Worm (Caenorhabditis elegans) whole organism, young adult: Measurements from ENCODE around the gene F54D12.9.
A peak's percentile ranks its signal among the peaks of the same experiment; 100 is the strongest.

Source experiments
- B0019.2 ChIP-seq: fragments of 200-800 bp; sonication (Bioruptor generic); conservative IDR thresholded peaks from 2 replicates; pipeline ENCODE4 v1.3.6; 2022; ENCODE audit warnings: missing genetic modification reagents, missing genetic modification characterization, missing compliant biosample characterization
- B0336.3 ChIP-seq: fragments of 200-800 bp; sonication (Bioruptor generic); IDR thresholded peaks from 2 replicates; pipeline ENCODE4 v1.3.6; 2022; ENCODE audit warnings: missing genetic modification characterization, missing compliant biosample characterization
- C06A6.2 ChIP-seq: fragments of 200-800 bp; sonication (Bioruptor generic); conservative IDR thresholded peaks from 2 replicates; pipeline ENCODE4 v1.3.6; 2022; ENCODE audit warnings: missing genetic modification characterization, missing compliant biosample characterization
- F33H1.4 ChIP-seq: fragments of 200-800 bp; sonication (Bioruptor generic); IDR thresholded peaks from 2 replicates; pipeline ENCODE4 v1.3.6; 2022; ENCODE audit warnings: missing genetic modification reagents, missing genetic modification characterization, missing compliant biosample characterization
- F37B4.10 ChIP-seq: fragments of 200-800 bp; sonication (Bioruptor generic); IDR thresholded peaks from 2 replicates; pipeline ENCODE4 v1.3.6; 2022; ENCODE audit warnings: missing genetic modification characterization, missing compliant biosample characterization
- F55B11.4 ChIP-seq: sonication (generic microtip); optimal IDR thresholded peaks from 2 replicates; lab custom pipeline; 2016; ENCODE audit warnings: missing compliant biosample characterization, missing genetic modification characterization, borderline replicate concordance; ENCODE audit not compliant: insufficient read depth
- T07F8.4 ChIP-seq: sonication (generic microtip); optimal IDR thresholded peaks from 2 replicates; lab custom pipeline; 2016; ENCODE audit warnings: mild to moderate bottlenecking, missing genetic modification characterization, moderate library complexity, missing compliant biosample characterization
- Y53F4B.3 ChIP-seq: fragments of 200-800 bp; sonication (Bioruptor generic); IDR thresholded peaks from 2 replicates; pipeline ENCODE4 v1.3.6; 2022; ENCODE audit warnings: missing genetic modification reagents, missing genetic modification characterization, missing compliant biosample characterization
- Y53G8AR.9 ChIP-seq: fragments of 200-800 bp; sonication (Bioruptor generic); conservative IDR thresholded peaks from 2 replicates; pipeline ENCODE4 v1.3.6; 2022; ENCODE audit warnings: missing genetic modification reagents, missing genetic modification characterization, missing compliant biosample characterization
- Y67H2A.10 ChIP-seq: fragments of 200-800 bp; sonication (Bioruptor generic); conservative IDR thresholded peaks from 2 replicates; pipeline ENCODE4 v1.3.6; 2022; ENCODE audit warnings: missing genetic modification reagents, missing genetic modification characterization, missing compliant biosample characterization
- Y95B8A.8 ChIP-seq: fragments of 200-800 bp; sonication (Bioruptor generic); IDR thresholded peaks from 2 replicates; pipeline ENCODE4 v1.3.6; 2022; ENCODE audit warnings: missing genetic modification reagents, missing genetic modification characterization, missing compliant biosample characterization
- ZK185.1 ChIP-seq: sonication (generic microtip); optimal IDR thresholded peaks from 2 replicates; lab custom pipeline; 2016; ENCODE audit warnings: mild to moderate bottlenecking, missing genetic modification characterization, missing compliant biosample characterization; ENCODE audit not compliant: poor library complexity, severe bottlenecking
- atf-7 ChIP-seq: sonication (generic microtip); optimal IDR thresholded peaks from 2 replicates; lab custom pipeline; 2017; ENCODE audit warnings: mild to moderate bottlenecking, missing genetic modification characterization, missing compliant biosample characterization
- attf-6 ChIP-seq: fragments of 200-800 bp; sonication (Bioruptor generic); IDR thresholded peaks from 2 replicates; pipeline ENCODE4 v1.3.6; 2022; ENCODE audit warnings: missing genetic modification reagents, missing genetic modification characterization, missing compliant biosample characterization
- ceh-100 ChIP-seq: fragments of 200-800 bp; sonication (Bioruptor generic); IDR thresholded peaks from 2 replicates; pipeline ENCODE4 v1.3.6; 2022; ENCODE audit warnings: missing genetic modification reagents, missing genetic modification characterization, missing compliant biosample characterization
- chd-7 ChIP-seq: sonication (generic microtip); optimal IDR thresholded peaks from 2 replicates; lab custom pipeline; 2016; ENCODE audit warnings: mild to moderate bottlenecking, missing genetic modification characterization, moderate library complexity, missing compliant biosample characterization
- dox-1 ChIP-seq: fragments of 200-800 bp; sonication (Bioruptor generic); IDR thresholded peaks from 2 replicates; pipeline ENCODE4 v1.3.6; 2022; ENCODE audit warnings: missing genetic modification reagents, missing genetic modification characterization, missing compliant biosample characterization
- dpl-1 ChIP-seq: fragments of 150-350 bp; optimal IDR thresholded peaks from 2 replicates; lab custom pipeline; 2014; ENCODE audit warnings: missing biosample characterization, missing genetic modification reagents, missing genetic modification characterization
- efl-1 ChIP-seq: fragments of 150-350 bp; optimal IDR thresholded peaks from 2 replicates; lab custom pipeline; 2014; ENCODE audit warnings: missing biosample characterization, missing genetic modification reagents, missing genetic modification characterization
- fkh-3 ChIP-seq: sonication (generic microtip); optimal IDR thresholded peaks from 2 replicates; lab custom pipeline; 2016; ENCODE audit warnings: mild to moderate bottlenecking, missing genetic modification characterization, missing compliant biosample characterization
- gei-17 ChIP-seq: fragments of 200-800 bp; sonication (Bioruptor generic); optimal IDR thresholded peaks from 2 replicates; lab custom pipeline; 2018; ENCODE audit warnings: mild to moderate bottlenecking, missing genetic modification characterization, missing compliant biosample characterization
- him-1 ChIP-seq: sonication (generic microtip); optimal IDR thresholded peaks from 2 replicates; lab custom pipeline; 2016; ENCODE audit warnings: missing genotype, missing genetic modification reagents, missing genetic modification characterization, missing compliant biosample characterization
- lin-26 ChIP-seq: fragments of 200-800 bp; sonication (Bioruptor generic); IDR thresholded peaks from 2 replicates; pipeline ENCODE4 v1.3.6; 2022; ENCODE audit warnings: missing genetic modification reagents, missing genetic modification characterization, missing compliant biosample characterization
- lin-54 ChIP-seq: fragments of 200-800 bp; sonication (Bioruptor generic); optimal IDR thresholded peaks from 2 replicates; lab custom pipeline; 2018; ENCODE audit warnings: mild to moderate bottlenecking, missing genetic modification characterization, missing compliant biosample characterization
- lir-1 ChIP-seq: fragments of 200-800 bp; sonication (Bioruptor generic); conservative IDR thresholded peaks from 2 replicates; pipeline ENCODE4 v1.3.6; 2022; ENCODE audit warnings: missing genetic modification reagents, missing genetic modification characterization, missing compliant biosample characterization
- madf-10 ChIP-seq: sonication (generic microtip); optimal IDR thresholded peaks from 2 replicates; lab custom pipeline; 2016; ENCODE audit warnings: mild to moderate bottlenecking, missing genetic modification characterization, missing compliant biosample characterization
- madf-3 ChIP-seq: fragments of 200-800 bp; sonication (Bioruptor generic); IDR thresholded peaks from 2 replicates; pipeline ENCODE4 v1.3.6; 2022; ENCODE audit warnings: missing genetic modification reagents, missing genetic modification characterization, missing compliant biosample characterization
- mxl-1 ChIP-seq: sonication (generic microtip); optimal IDR thresholded peaks from 2 replicates; lab custom pipeline; 2016; ENCODE audit warnings: missing genetic modification characterization, missing compliant biosample characterization
- pbrm-1 ChIP-seq: fragments of 200-800 bp; sonication (Bioruptor generic); IDR thresholded peaks from 2 replicates; pipeline ENCODE4 v1.3.6; 2022; ENCODE audit warnings: missing genetic modification reagents, missing genetic modification characterization, missing compliant biosample characterization
- sdz-38 ChIP-seq: sonication (generic microtip); optimal IDR thresholded peaks from 2 replicates; lab custom pipeline; 2016; ENCODE audit warnings: missing genotype, missing genetic modification characterization, missing compliant biosample characterization
- snpc-1.1 ChIP-seq: sonication (generic microtip); optimal IDR thresholded peaks from 2 replicates; lab custom pipeline; 2017; ENCODE audit warnings: missing genetic modification characterization, mild to moderate bottlenecking, missing compliant biosample characterization, antibody characterized with exemption, moderate library complexity, missing genotype, missing genetic modification reagents; ENCODE audit not compliant: insufficient read depth
- snpc-3.4 ChIP-seq: sonication (generic microtip); optimal IDR thresholded peaks from 2 replicates; lab custom pipeline; 2017; ENCODE audit warnings: missing genetic modification characterization, mild to moderate bottlenecking, missing compliant biosample characterization, antibody characterized with exemption, moderate library complexity, missing genotype, missing genetic modification reagents
- snpc-4 ChIP-seq, 5 experiments: fragments of 150-350 bp in 1 of 5; sonication (generic microtip) in 4 of 5; optimal IDR thresholded peaks; 2 replicates each; lab custom pipeline; 2014 to 2018; ENCODE audit warnings: missing genetic modification characterization in 5 of 5, missing biosample characterization in 3 of 5, antibody characterized with exemption in 2 of 5, mild to moderate bottlenecking in 2 of 5, missing compliant biosample characterization in 2 of 5, missing genotype in 2 of 5, moderate library complexity in 2 of 5, missing genetic modification reagents in 1 of 5
- sptf-2 ChIP-seq: fragments of 200-800 bp; sonication (Bioruptor generic); optimal IDR thresholded peaks from 2 replicates; lab custom pipeline; 2018; ENCODE audit warnings: mild to moderate bottlenecking, missing genetic modification characterization, missing compliant biosample characterization
- unc-62 ChIP-seq: fragments of 150-350 bp; optimal IDR thresholded peaks from 2 replicates; lab custom pipeline; 2014; ENCODE audit warnings: missing biosample characterization, missing genetic modification reagents, missing genetic modification characterization
- zfh-2 ChIP-seq: fragments of 200-800 bp; sonication (Bioruptor generic); conservative IDR thresholded peaks from 2 replicates; pipeline ENCODE4 v1.3.6; 2022; ENCODE audit warnings: missing genetic modification reagents, missing genetic modification characterization, missing compliant biosample characterization

F54D12.9 gene

DNA sequence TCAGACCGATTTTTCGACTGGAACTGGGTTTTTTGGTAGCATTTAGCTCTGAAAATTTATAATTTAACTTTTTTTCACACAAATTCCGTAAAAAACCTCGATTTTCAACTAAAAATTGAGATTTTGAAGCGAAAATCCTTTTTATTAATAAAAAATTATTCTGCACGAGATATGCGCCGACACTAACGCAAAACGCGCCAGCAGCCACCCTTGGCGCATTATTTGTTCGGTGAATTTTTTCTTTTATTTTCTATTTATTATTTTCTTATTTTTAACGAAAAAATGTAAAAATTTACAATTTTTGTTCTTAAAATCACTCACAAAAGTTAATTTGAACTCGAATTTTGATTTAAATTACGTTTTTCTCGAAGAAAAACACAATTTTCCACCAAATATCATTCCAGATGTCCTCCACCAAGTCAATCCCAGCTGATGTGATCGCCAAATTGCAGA lies 20.7 kb upstream of the F54D12.9 start, which contains the start of gene Y51H7C.7 (continued):
- TF ChIP-seq chd-7 (tag; lab: Kevin White, UChicago) (no peak), T07F8.4 (no peak), madf-3 (GFP tag; lab: Robert Waterston, UW) (no peak), pbrm-1 (GFP tag; lab: Robert Waterston, UW) (peak; percentile 34; the same call in 1 of the 2 replicates), dpl-1 (GFP tag; lab: Kevin White, UChicago) (no peak), snpc-3.4 (peak; percentile 22), snpc-1.1 (tag; lab: Kevin White, UChicago) (no peak), ceh-100 (no peak), F33H1.4 (GFP tag; lab: Robert Waterston, UW) (peak; percentile 15; the same call in 1 of the 2 replicates), F37B4.10 (GFP tag; lab: Robert Waterston, UW) (no peak), snpc-4 (GFP tag; optimal IDR thresholded peaks at IDR 0.05; lab: Kevin White, UChicago) (no peak), snpc-4 (tag; optimal IDR thresholded peaks at IDR 0.05; lab: Kevin White, UChicago) (no peak), madf-10 (tag; lab: Kevin White, UChicago) (no peak), efl-1 (no peak), dox-1 (GFP tag; lab: Robert Waterston, UW) (no peak; the same call in 1 of the 2 replicates), mxl-1 (tag; lab: Kevin White, UChicago) (no peak)

DNA sequence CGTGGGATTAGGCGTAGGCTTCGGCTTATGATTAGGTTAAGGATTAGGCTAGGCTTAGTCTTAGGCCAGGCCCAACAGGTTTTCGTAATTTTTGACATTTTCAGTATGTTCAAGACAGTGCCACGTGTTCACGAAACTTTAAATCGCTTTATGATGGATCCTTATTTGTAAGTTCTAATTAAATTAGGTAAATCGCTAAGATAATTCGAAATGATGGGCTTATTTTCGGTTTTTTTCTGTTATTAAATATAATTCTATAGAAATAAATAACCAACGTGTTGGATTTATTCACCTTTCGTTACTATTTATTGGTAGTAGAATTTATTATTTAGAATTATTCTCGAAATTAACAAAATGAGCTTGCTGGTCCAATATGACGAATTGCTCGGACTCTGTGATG lies 20.0 kb upstream of the F54D12.9 start, which contains the start of gene Y51H7C.8:
Gene Y51H7C.8, plus strand, starts transcription at position 301 of the 400 bp plus-strand sequence.
- no peak for TF ChIP-seq Y95B8A.8 (GFP tag; lab: Robert Waterston, UW)
- no peak for TF ChIP-seq pbrm-1 (GFP tag; lab: Robert Waterston, UW)
- no peak for TF ChIP-seq lin-26 (GFP tag; lab: Robert Waterston, UW)
- no peak for TF ChIP-seq gei-17 (GFP tag; lab: Kevin White, UChicago)
- no peak for TF ChIP-seq atf-7 (tag; lab: Kevin White, UChicago)
- TF ChIP-seq sdz-38 (tag; lab: Kevin White, UChicago) = no peak
- TF ChIP-seq unc-62 = no peak
- no peak for TF ChIP-seq sptf-2 (GFP tag; lab: Kevin White, UChicago)
- TF ChIP-seq B0336.3 (GFP tag; lab: Robert Waterston, UW) = no peak
- TF ChIP-seq F55B11.4 = no peak
- no peak for TF ChIP-seq Y53G8AR.9 (GFP tag; lab: Robert Waterston, UW)
- no peak for TF ChIP-seq ZK185.1
- TF ChIP-seq C06A6.2 (GFP tag; lab: Robert Waterston, UW) = no peak
- no peak for TF ChIP-seq mxl-1 (tag; lab: Kevin White, UChicago)
- TF ChIP-seq fkh-3 = no peak
- no peak for TF ChIP-seq zfh-2 (GFP tag; lab: Robert Waterston, UW)
- TF ChIP-seq lir-1 (GFP tag; lab: Robert Waterston, UW) = no peak
- no peak for TF ChIP-seq attf-6 (GFP tag; lab: Robert Waterston, UW)

DNA sequence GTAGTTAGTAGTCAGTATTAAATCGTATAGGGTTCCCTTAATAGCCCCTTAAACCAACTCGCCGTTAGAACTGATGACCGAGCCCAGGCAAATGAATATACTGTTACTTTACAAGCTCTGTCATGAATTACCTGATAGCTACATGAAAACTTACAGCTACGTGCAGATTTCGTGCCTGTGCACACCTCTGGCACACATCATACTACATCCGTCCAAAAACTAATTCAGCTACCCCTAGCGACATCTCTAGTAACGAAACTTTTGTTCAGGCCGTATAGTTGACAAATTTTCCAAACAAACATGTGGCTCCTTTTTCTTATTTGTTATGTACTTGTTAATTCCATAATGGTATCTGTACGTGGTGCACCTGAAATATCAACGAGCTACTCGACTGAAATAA lies 18.6 kb upstream of the F54D12.9 start, which contains the start of gene F54D12.1:
Gene F54D12.1, plus strand, starts transcription at position 301 of the 400 bp plus-strand sequence.
- TF ChIP-seq B0019.2 (GFP tag; lab: Robert Waterston, UW) = no peak
- no peak for TF ChIP-seq lin-26 (GFP tag; lab: Robert Waterston, UW)
- TF ChIP-seq Y53F4B.3 (GFP tag; lab: Robert Waterston, UW) = no peak
- no peak for TF ChIP-seq him-1 (tag; lab: Kevin White, UChicago)
- TF ChIP-seq dox-1 (GFP tag; lab: Robert Waterston, UW) = no peak
- TF ChIP-seq lin-54 (GFP tag; lab: Kevin White, UChicago) = no peak
- TF ChIP-seq atf-7 (tag; lab: Kevin White, UChicago) = no peak
- TF ChIP-seq B0336.3 (GFP tag; lab: Robert Waterston, UW) = no peak
- TF ChIP-seq Y67H2A.10 (GFP tag; lab: Robert Waterston, UW) = no peak
